Fruit fly (Drosophila melanogaster) whole organism, wandering third instar larva: Measurements from ENCODE around the gene Sirt1.
A peak's percentile ranks its signal among the peaks of the same experiment; 100 is the strongest.

ENCODE experiments used
- Abd-B ChIP-seq: fragments of >200 bp; optimal IDR thresholded peaks from 2 replicates; lab custom pipeline; 2017; ENCODE audit warnings: missing biosample characterization, missing genetic modification characterization
- CG32264 ChIP-seq: fragments of 200-800 bp; sonication (Bioruptor generic); optimal IDR thresholded peaks from 2 replicates; lab custom pipeline; 2016; ENCODE audit warnings: missing biosample characterization, missing genetic modification characterization
- CG9705 ChIP-seq: fragments of 200-800 bp; sonication (Bioruptor generic); optimal IDR thresholded peaks from 2 replicates; lab custom pipeline; 2018; ENCODE audit warnings: missing biosample characterization, mild to moderate bottlenecking, missing genetic modification characterization
- CrebA ChIP-seq: fragments of 200-800 bp; sonication (Bioruptor generic); optimal IDR thresholded peaks from 2 replicates; lab custom pipeline; 2016; ENCODE audit warnings: missing biosample characterization, mild to moderate bottlenecking, missing genetic modification characterization, borderline replicate concordance
- Dfd ChIP-seq: fragments of >200 bp; optimal IDR thresholded peaks from 2 replicates; lab custom pipeline; 2017; ENCODE audit warnings: missing biosample characterization, missing genetic modification characterization
- Dif ChIP-seq: fragments of 200-275, 200-300 bp; sonication (Bioruptor generic); optimal IDR thresholded peaks from 2 replicates; lab custom pipeline; 2018; ENCODE audit warnings: missing biosample characterization, missing genetic modification characterization; ENCODE audit not compliant: partially characterized antibody
- GATAd ChIP-seq: sonication (Bioruptor generic); optimal IDR thresholded peaks from 2 replicates; lab custom pipeline; 2016; ENCODE audit warnings: missing biosample characterization, missing genetic modification characterization
- HLH106 ChIP-seq: fragments of 200-800 bp; optimal IDR thresholded peaks from 3 replicates; lab custom pipeline; 2019; ENCODE audit warnings: missing biosample characterization, mild to moderate bottlenecking, missing genetic modification characterization, moderate library complexity
- Hnf4 ChIP-seq: fragments of 200-800 bp; sonication (Bioruptor generic); optimal IDR thresholded peaks from 2 replicates; lab custom pipeline; 2016; ENCODE audit warnings: missing biosample characterization, mild to moderate bottlenecking, missing genetic modification characterization
- Hr78 ChIP-seq: fragments of >200 bp; optimal IDR thresholded peaks from 2 replicates; lab custom pipeline; 2017; ENCODE audit warnings: missing biosample characterization, missing genetic modification characterization
- Hr83 ChIP-seq: fragments of 200-300 bp; sonication (Bioruptor generic); optimal IDR thresholded peaks from 2 replicates; lab custom pipeline; 2016; ENCODE audit warnings: missing biosample characterization, mild to moderate bottlenecking, missing genetic modification characterization, moderate library complexity; ENCODE audit not compliant: poor library complexity, severe bottlenecking
- Jra ChIP-seq: sonication (Bioruptor generic); optimal IDR thresholded peaks from 2 replicates; lab custom pipeline; 2016; ENCODE audit warnings: missing biosample characterization, missing genetic modification characterization
- Mio ChIP-seq: sonication (Bioruptor generic); optimal IDR thresholded peaks from 2 replicates; lab custom pipeline; 2016; ENCODE audit warnings: missing biosample characterization, missing genetic modification characterization
- Myc ChIP-seq: fragments of >200 bp; optimal IDR thresholded peaks from 2 replicates; lab custom pipeline; 2017
- Rel ChIP-seq, 2 experiments: fragments of 200-800 bp; sonication (Bioruptor generic) in 1 of 2; optimal IDR thresholded peaks; 2 replicates in 1 of 2; 3 replicates in 1 of 2; lab custom pipeline; 2016 to 2019; ENCODE audit warnings: mild to moderate bottlenecking in 2 of 2, missing biosample characterization in 2 of 2, missing genetic modification characterization in 2 of 2, moderate library complexity in 1 of 2
- Sp1 ChIP-seq: fragments of 200-800 bp; sonication (Bioruptor generic); optimal IDR thresholded peaks from 3 replicates; lab custom pipeline; 2019; ENCODE audit warnings: missing biosample characterization, mild to moderate bottlenecking, missing genetic modification characterization, moderate library complexity
- Vsx2 ChIP-seq: fragments of 200-300, 225-300 bp; sonication (Bioruptor generic); optimal IDR thresholded peaks from 2 replicates; lab custom pipeline; 2018; ENCODE audit warnings: missing biosample characterization, missing genetic modification characterization; ENCODE audit not compliant: partially characterized antibody
- br ChIP-seq: fragments of 200-800 bp; sonication (Bioruptor generic); optimal IDR thresholded peaks from 2 replicates; lab custom pipeline; 2016; ENCODE audit warnings: missing biosample characterization, missing genetic modification characterization
- brk ChIP-seq: fragments of 200-800 bp; sonication (Bioruptor generic); optimal IDR thresholded peaks from 2 replicates; lab custom pipeline; 2016; ENCODE audit warnings: missing biosample characterization, mild to moderate bottlenecking, missing genetic modification characterization
- dl ChIP-seq, 2 experiments: fragments of 175-275, 200-275 bp in 1 of 2; fragments of 200-275 bp in 1 of 2; sonication (Bioruptor generic); optimal IDR thresholded peaks; lab custom pipeline; 2018; ENCODE audit warnings: mild to moderate bottlenecking in 2 of 2, missing biosample characterization in 2 of 2, missing genetic modification characterization in 2 of 2, moderate library complexity in 2 of 2; ENCODE audit not compliant: partially characterized antibody in 2 of 2, insufficient read depth in 1 of 2
- dmrt93B ChIP-seq: fragments of 200-800 bp; sonication (Bioruptor generic); optimal IDR thresholded peaks from 2 replicates; lab custom pipeline; 2018; ENCODE audit warnings: missing biosample characterization, mild to moderate bottlenecking, missing genetic modification characterization
- dsf ChIP-seq: sonication (Bioruptor generic); optimal IDR thresholded peaks from 2 replicates; lab custom pipeline; 2016; ENCODE audit warnings: missing biosample characterization, missing genetic modification characterization, borderline replicate concordance
- ey ChIP-seq: fragments of 200-800 bp; sonication (Bioruptor generic); optimal IDR thresholded peaks from 2 replicates; lab custom pipeline; 2016; ENCODE audit warnings: missing biosample characterization, missing genetic modification characterization
- foxo ChIP-seq, 2 experiments: fragments of 200-800 bp; sonication (Bioruptor generic); optimal IDR thresholded peaks; 2 replicates in 1 of 2; 3 replicates in 1 of 2; lab custom pipeline; 2016 to 2017; ENCODE audit warnings: missing biosample characterization in 2 of 2, missing genetic modification characterization in 2 of 2
- fru ChIP-seq: fragments of 200-800 bp; sonication (Bioruptor generic); optimal IDR thresholded peaks from 3 replicates; lab custom pipeline; 2016; ENCODE audit warnings: missing biosample characterization, mild to moderate bottlenecking, missing genetic modification characterization
- h ChIP-seq: fragments of 200-800 bp; sonication (Bioruptor generic); optimal IDR thresholded peaks from 3 replicates; lab custom pipeline; 2016; ENCODE audit warnings: missing biosample characterization, mild to moderate bottlenecking, missing genetic modification characterization
- lola ChIP-seq: fragments of >200 bp; optimal IDR thresholded peaks from 2 replicates; lab custom pipeline; 2017; ENCODE audit warnings: missing biosample characterization, missing genetic modification characterization
- pan ChIP-seq: fragments of >200 bp; optimal IDR thresholded peaks from 2 replicates; lab custom pipeline; 2017
- psq ChIP-seq: fragments of 200-800 bp; sonication (Bioruptor generic); optimal IDR thresholded peaks from 3 replicates; lab custom pipeline; 2017; ENCODE audit warnings: missing biosample characterization, mild to moderate bottlenecking, missing genetic modification characterization, moderate library complexity
- rgr ChIP-seq: fragments of 200-800 bp; sonication (Bioruptor generic); optimal IDR thresholded peaks from 3 replicates; lab custom pipeline; 2016; ENCODE audit warnings: missing biosample characterization, mild to moderate bottlenecking, missing genetic modification characterization
- sage ChIP-seq: fragments of 200-800 bp; sonication (Bioruptor generic); optimal IDR thresholded peaks from 2 replicates; lab custom pipeline; 2016; ENCODE audit warnings: missing biosample characterization, mild to moderate bottlenecking, missing genetic modification characterization
- tai ChIP-seq: sonication (Bioruptor generic); optimal IDR thresholded peaks from 2 replicates; lab custom pipeline; 2016; ENCODE audit warnings: missing biosample characterization, missing genetic modification characterization
- usp ChIP-seq: fragments of >200 bp; optimal IDR thresholded peaks from 2 replicates; lab custom pipeline; 2017; ENCODE audit warnings: missing biosample characterization, missing genetic modification characterization
- woc ChIP-seq: sonication (Bioruptor generic); optimal IDR thresholded peaks from 2 replicates; lab custom pipeline; 2016; ENCODE audit warnings: missing biosample characterization, mild to moderate bottlenecking, missing genetic modification characterization

The Sirt1 gene

DNA sequence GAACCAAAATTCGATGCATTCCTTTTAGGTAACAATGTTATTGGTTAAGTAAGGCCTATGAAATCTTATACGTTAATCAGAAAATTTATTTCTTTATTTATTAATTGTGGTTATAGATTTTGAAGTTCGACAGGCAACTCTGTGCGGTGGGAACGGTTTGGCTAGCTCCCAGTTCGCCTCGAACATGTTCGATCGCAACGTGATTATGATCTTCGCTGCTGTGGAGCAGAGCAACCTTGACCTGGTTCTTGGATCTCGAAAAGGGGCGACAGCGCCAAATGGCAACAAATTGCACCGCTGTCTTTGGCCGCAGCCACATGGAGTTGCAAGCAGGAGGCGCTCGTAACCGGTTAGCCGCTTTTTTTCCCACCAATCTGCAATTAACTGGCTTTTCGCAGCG lies 11.1 kb upstream of the Sirt1 start:
- TF ChIP-seq Dif (GFP tag; lab: Kevin White, UChicago) = peak; percentile 14
- no peak for TF ChIP-seq Myc (lab: Kevin White, UChicago)

DNA sequence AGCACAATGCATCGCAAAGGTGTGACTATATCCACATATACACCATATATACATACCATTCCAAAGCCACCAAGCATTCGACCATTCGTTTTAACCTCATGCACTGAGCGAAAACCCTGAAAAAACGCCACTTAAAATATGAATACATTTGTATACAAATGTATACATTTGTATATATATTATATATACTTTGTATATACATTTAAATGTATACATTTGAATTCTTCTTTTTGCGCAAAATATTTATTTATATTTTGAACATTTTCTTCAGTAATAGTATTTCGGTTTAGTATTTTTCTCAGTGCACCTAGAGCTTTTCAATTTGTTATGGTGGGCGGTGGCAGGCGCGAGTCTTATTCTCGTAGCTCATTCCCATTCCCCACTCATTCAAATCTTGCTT lies 9.0 kb upstream of the Sirt1 start:
- TF ChIP-seq Rel (GFP tag; optimal IDR thresholded peaks at IDR 0.05; lab: Kevin White, UChicago) (no peak), Rel (tag; optimal IDR thresholded peaks at IDR 0.05; lab: Kevin White, UChicago) (no peak), ey (GFP tag; lab: Kevin White, UChicago) (no peak), Sp1 (GFP tag; lab: Kevin White, UChicago) (peak; percentile 1), h (GFP tag; lab: Kevin White, UChicago) (no peak), tai (no peak), pan (lab: Kevin White, UChicago) (no peak), psq (peak; percentile 22), Jra (GFP tag; lab: Kevin White, UChicago) (no peak), Hnf4 (GFP tag; lab: Kevin White, UChicago) (no peak), foxo (GFP tag; optimal IDR thresholded peaks at IDR 0.05; lab: Kevin White, UChicago) (peak in 1 of 2 experiments; percentile 24), dmrt93B (GFP tag; lab: Kevin White, UChicago) (no peak), sage (no peak), Hr83 (GFP tag; lab: Kevin White, UChicago) (no peak), GATAd (GFP tag; lab: Kevin White, UChicago) (no peak), Mio (no peak), CrebA (GFP tag; lab: Kevin White, UChicago) (no peak), Vsx2 (GFP tag; lab: Kevin White, UChicago) (no peak), Hr78 (no peak), usp (no peak), woc (no peak), CG9705 (GFP tag; lab: Kevin White, UChicago) (no peak), Myc (lab: Kevin White, UChicago) (no peak), fru (GFP tag; lab: Kevin White, UChicago) (no peak), brk (GFP tag; lab: Kevin White, UChicago) (no peak), dl (GFP tag; optimal IDR thresholded peaks at IDR 0.05; lab: Kevin White, UChicago; ENCODE audit: insufficient read depth in 1 of 2, partially characterized antibody in 2 of 2) (no peak)

DNA sequence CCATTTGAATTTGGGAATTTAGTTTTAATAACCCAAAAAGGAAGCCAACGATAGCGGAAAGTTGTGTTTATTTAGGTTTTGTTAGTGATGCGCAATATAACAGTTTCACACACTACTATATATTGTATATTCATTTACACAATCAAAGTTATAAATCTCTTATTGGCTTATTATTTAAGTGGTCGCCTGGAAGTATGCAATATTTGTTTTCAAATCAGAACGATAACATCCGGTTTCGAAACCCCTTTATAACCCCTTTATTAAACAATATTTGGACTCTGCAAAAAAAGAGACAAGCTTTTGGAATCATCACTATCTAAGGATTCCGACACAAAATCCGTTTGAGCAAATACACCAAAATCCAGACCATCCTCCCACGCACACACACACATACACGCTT lies 7.5 kb upstream of the Sirt1 start:
- TF ChIP-seq Sp1 (GFP tag; lab: Kevin White, UChicago) (no peak), CG32264 (GFP tag; lab: Kevin White, UChicago) (no peak), Myc (lab: Kevin White, UChicago) (peak; percentile 17), Abd-B (GFP tag; lab: Kevin White, UChicago) (no peak), CrebA (GFP tag; lab: Kevin White, UChicago) (no peak), GATAd (GFP tag; lab: Kevin White, UChicago) (no peak), dl (GFP tag; optimal IDR thresholded peaks at IDR 0.05; lab: Kevin White, UChicago; ENCODE audit: insufficient read depth in 1 of 2, partially characterized antibody in 2 of 2) (no peak), lola (GFP tag; lab: Kevin White, UChicago) (no peak), woc (no peak), dmrt93B (GFP tag; lab: Kevin White, UChicago) (peak; percentile 5), foxo (GFP tag; optimal IDR thresholded peaks at IDR 0.05; lab: Kevin White, UChicago) (no peak), CG9705 (GFP tag; lab: Kevin White, UChicago) (no peak), sage (no peak), Dfd (GFP tag; lab: Kevin White, UChicago) (no peak), Vsx2 (GFP tag; lab: Kevin White, UChicago) (no peak), h (GFP tag; lab: Kevin White, UChicago) (peak; percentile 28), Hr78 (no peak), pan (lab: Kevin White, UChicago) (no peak), rgr (peak; percentile 28), Jra (GFP tag; lab: Kevin White, UChicago) (no peak), HLH106 (tag; lab: Kevin White, UChicago) (peak; percentile 27), ey (GFP tag; lab: Kevin White, UChicago) (no peak), dsf (no peak), br (no peak), Mio (no peak)
